Fruit fly (Drosophila melanogaster) whole organism, embryonic: ENCODE data around the gene Rbp1-like.

Source experiments
- Ada2b ChIP-seq: fragments of 200-800 bp; sonication (Bioruptor generic); IDR thresholded peaks from 2 replicates; pipeline ENCODE4 v1.3.6; 2022; ENCODE audit warnings: missing biosample characterization, missing genetic modification characterization
- Antp ChIP-seq: fragments of 200-800 bp; sonication (Bioruptor generic); optimal IDR thresholded peaks from 3 replicates; lab custom pipeline; 2016; ENCODE audit warnings: missing biosample characterization, missing genetic modification characterization
- CG12744 ChIP-seq: fragments of 200-800 bp; sonication (Bioruptor generic); optimal IDR thresholded peaks from 2 replicates; lab custom pipeline; 2016; ENCODE audit warnings: missing biosample characterization, missing genetic modification characterization
- CG1647 ChIP-seq: fragments of 200-800 bp; sonication (Bioruptor generic); optimal IDR thresholded peaks from 3 replicates; lab custom pipeline; 2016; ENCODE audit warnings: missing biosample characterization, missing genetic modification characterization
- CG34422 ChIP-seq: fragments of 200-800 bp; sonication (Bioruptor generic); IDR thresholded peaks from 3 replicates; pipeline ENCODE4 v1.3.6; 2022; ENCODE audit warnings: missing biosample characterization, missing genetic modification characterization
- CG6854 ChIP-seq: fragments of 200-800 bp; sonication (Bioruptor generic); optimal IDR thresholded peaks from 3 replicates; lab custom pipeline; 2017; ENCODE audit warnings: missing biosample characterization, mild to moderate bottlenecking, missing genetic modification characterization
- CG9797 ChIP-seq: fragments of 200-800 bp; sonication (Bioruptor generic); optimal IDR thresholded peaks from 3 replicates; lab custom pipeline; 2018; ENCODE audit warnings: missing biosample characterization, mild to moderate bottlenecking, missing genetic modification characterization
- Drgx ChIP-seq: fragments of 200-800 bp; sonication (Bioruptor generic); IDR thresholded peaks from 2 replicates; pipeline ENCODE4 v1.3.6; 2022; ENCODE audit warnings: missing biosample characterization, missing genetic modification characterization
- GATAe ChIP-seq: fragments of 200-800 bp; sonication (Bioruptor generic); conservative IDR thresholded peaks from 2 replicates; pipeline ENCODE4 v1.3.6; 2022; ENCODE audit warnings: missing biosample characterization, missing genetic modification characterization
- HLHmδ ChIP-seq: fragments of 200-800 bp; sonication (Bioruptor generic); optimal IDR thresholded peaks from 2 replicates; lab custom pipeline; 2018; ENCODE audit warnings: missing biosample characterization, mild to moderate bottlenecking, missing genetic modification characterization, moderate library complexity
- Hr78 ChIP-seq, 2 experiments: fragments of 200-800 bp in 1 of 2; fragments of >200 bp in 1 of 2; sonication (Bioruptor generic) in 1 of 2; optimal IDR thresholded peaks; 2 replicates each; lab custom pipeline; 2017 to 2019; ENCODE audit warnings: missing biosample characterization in 2 of 2, missing genetic modification characterization in 2 of 2, mild to moderate bottlenecking in 1 of 2, moderate library complexity in 1 of 2
- MBD-R2 ChIP-seq: fragments of 200-800 bp; sonication (Bioruptor generic); IDR thresholded peaks from 2 replicates; pipeline ENCODE4 v1.3.6; 2022; ENCODE audit warnings: missing biosample characterization, missing genetic modification characterization
- Meics ChIP-seq: fragments of 200-800 bp; sonication (Bioruptor generic); optimal IDR thresholded peaks from 2 replicates; lab custom pipeline; 2017; ENCODE audit warnings: missing biosample characterization, mild to moderate bottlenecking, missing genetic modification characterization
- Ravus ChIP-seq: fragments of 200-800 bp; sonication (Bioruptor generic); IDR thresholded peaks from 2 replicates; pipeline ENCODE4 v1.3.6; 2022; ENCODE audit warnings: missing biosample characterization, missing genetic modification characterization
- Sin3A ChIP-seq: fragments of >200 bp; optimal IDR thresholded peaks from 2 replicates; lab custom pipeline; 2018
- Sox100B ChIP-seq: fragments of 200-800 bp; sonication (Bioruptor generic); optimal IDR thresholded peaks from 3 replicates; lab custom pipeline; 2018; ENCODE audit warnings: missing biosample characterization, mild to moderate bottlenecking, missing genetic modification characterization
- Sry-β ChIP-seq: fragments of 200-800 bp; sonication (Bioruptor generic); optimal IDR thresholded peaks from 2 replicates; lab custom pipeline; 2018; ENCODE audit warnings: missing biosample characterization, mild to moderate bottlenecking, missing genetic modification characterization, moderate library complexity
- Tbp ChIP-seq: fragments of >200 bp; optimal IDR thresholded peaks from 2 replicates; lab custom pipeline; 2018; ENCODE audit warnings: missing biosample characterization, missing genetic modification characterization
- Xbp1 ChIP-seq: fragments of 200-800 bp; sonication (Bioruptor generic); optimal IDR thresholded peaks from 3 replicates; lab custom pipeline; 2016; ENCODE audit warnings: missing biosample characterization, mild to moderate bottlenecking, missing genetic modification characterization
- az2 ChIP-seq: fragments of 200-800 bp; sonication (Bioruptor generic); optimal IDR thresholded peaks from 3 replicates; lab custom pipeline; 2016; ENCODE audit warnings: missing biosample characterization, missing genetic modification characterization
- bbx ChIP-seq: fragments of 200-800 bp; sonication (Bioruptor generic); IDR thresholded peaks from 2 replicates; pipeline ENCODE4 v1.3.6; 2022; ENCODE audit warnings: missing biosample characterization, missing genetic modification characterization; ENCODE audit not compliant: partially characterized antibody
- cas ChIP-seq: fragments of 200-800 bp; sonication (Bioruptor generic); IDR thresholded peaks from 2 replicates; pipeline ENCODE4 v1.3.6; 2022; ENCODE audit warnings: missing biosample characterization, missing genetic modification characterization
- chn ChIP-seq: fragments of 200-800 bp; sonication (Bioruptor generic); optimal IDR thresholded peaks from 2 replicates; lab custom pipeline; 2016; ENCODE audit warnings: missing biosample characterization, missing genetic modification characterization
- ci ChIP-seq: fragments of 200-800 bp; sonication (Bioruptor generic); IDR thresholded peaks from 3 replicates; pipeline ENCODE4 v1.3.6; 2022; ENCODE audit warnings: missing biosample characterization, missing genetic modification characterization
- crol ChIP-seq: fragments of 200-800 bp; sonication (Bioruptor generic); IDR thresholded peaks from 2 replicates; pipeline ENCODE4 v1.3.6; 2022; ENCODE audit warnings: missing biosample characterization, missing genetic modification characterization
- cwo ChIP-seq: fragments of 200-800 bp; sonication (Bioruptor generic); optimal IDR thresholded peaks from 3 replicates; lab custom pipeline; 2017; ENCODE audit warnings: missing biosample characterization, missing genetic modification characterization, mild to moderate bottlenecking, moderate library complexity, missing genetic modification reagents
- en ChIP-seq: fragments of 200-800 bp; sonication (Bioruptor generic); optimal IDR thresholded peaks from 2 replicates; lab custom pipeline; 2016; ENCODE audit warnings: missing biosample characterization, missing genetic modification characterization
- eve ChIP-seq, 2 experiments: fragments of >200 bp; optimal IDR thresholded peaks; 2 replicates each; lab custom pipeline; 2017; ENCODE audit warnings: missing biosample characterization in 2 of 2, missing genetic modification characterization in 2 of 2
- ewg ChIP-seq: fragments of 200-800 bp; sonication (Bioruptor generic); optimal IDR thresholded peaks from 3 replicates; lab custom pipeline; 2017; ENCODE audit warnings: mild to moderate bottlenecking, missing biosample characterization, missing genetic modification reagents, missing genetic modification characterization
- fd96Cb ChIP-seq: fragments of 200-800 bp; sonication (Bioruptor generic); optimal IDR thresholded peaks from 2 replicates; lab custom pipeline; 2018; ENCODE audit warnings: missing biosample characterization, mild to moderate bottlenecking, missing genetic modification characterization, moderate library complexity
- ftz-f1 ChIP-seq: fragments of 200-800 bp; sonication (Bioruptor generic); optimal IDR thresholded peaks from 2 replicates; lab custom pipeline; 2016; ENCODE audit warnings: missing biosample characterization, missing genetic modification characterization
- grn ChIP-seq: fragments of 200-800 bp; sonication (Bioruptor generic); optimal IDR thresholded peaks from 3 replicates; lab custom pipeline; 2017; ENCODE audit warnings: missing biosample characterization, missing genetic modification characterization
- h ChIP-seq: fragments of >200 bp; optimal IDR thresholded peaks from 2 replicates; lab custom pipeline; 2017
- hkb ChIP-seq, 2 experiments: fragments of 200-800 bp in 1 of 2; fragments of >200 bp in 1 of 2; sonication (Bioruptor generic) in 1 of 2; IDR thresholded peaks in 1 of 2; optimal IDR thresholded peaks in 1 of 2; 2 replicates each; pipeline versions ENCODE4 v1.3.6 to Lab custom; 2017 to 2022; ENCODE audit warnings: missing biosample characterization in 1 of 2, missing genetic modification characterization in 1 of 2
- insv ChIP-seq, 2 experiments: fragments of 200-800 bp; sonication (Bioruptor generic); optimal IDR thresholded peaks; 3 replicates each; lab custom pipeline; 2016 to 2018; ENCODE audit warnings: missing biosample characterization in 2 of 2, missing genetic modification characterization in 2 of 2
- kay ChIP-seq: fragments of 200-800 bp; sonication (Bioruptor generic); optimal IDR thresholded peaks from 2 replicates; lab custom pipeline; 2016; ENCODE audit warnings: missing biosample characterization, missing genetic modification characterization
- maf-S ChIP-seq: fragments of 200-800 bp; sonication (Bioruptor generic); optimal IDR thresholded peaks from 2 replicates; lab custom pipeline; 2016; ENCODE audit warnings: missing biosample characterization, missing genetic modification characterization
- mam ChIP-seq: fragments of 200-800 bp; sonication (Bioruptor generic); optimal IDR thresholded peaks from 3 replicates; lab custom pipeline; 2016; ENCODE audit warnings: missing biosample characterization, missing genetic modification characterization
- peb ChIP-seq: fragments of 200-800 bp; sonication (Bioruptor generic); IDR thresholded peaks from 2 replicates; pipeline ENCODE4 v1.3.6; 2022; ENCODE audit warnings: missing biosample characterization, missing genetic modification characterization
- pho ChIP-seq: fragments of 200-800 bp; sonication (Bioruptor generic); optimal IDR thresholded peaks from 2 replicates; lab custom pipeline; 2016; ENCODE audit warnings: missing biosample characterization, missing genetic modification characterization
- psq ChIP-seq: fragments of 200-800 bp; sonication (Bioruptor generic); optimal IDR thresholded peaks from 2 replicates; lab custom pipeline; 2017; ENCODE audit warnings: missing biosample characterization, missing genetic modification characterization
- run ChIP-seq: fragments of 200-800 bp; sonication (Bioruptor generic); optimal IDR thresholded peaks from 3 replicates; lab custom pipeline; 2018; ENCODE audit warnings: missing biosample characterization, mild to moderate bottlenecking, missing genetic modification characterization
- salm ChIP-seq: fragments of 200-800 bp; sonication (Bioruptor generic); optimal IDR thresholded peaks from 2 replicates; lab custom pipeline; 2018; ENCODE audit warnings: missing biosample characterization, mild to moderate bottlenecking, missing genetic modification characterization
- sd ChIP-seq: fragments of 200-800 bp; sonication (Bioruptor generic); optimal IDR thresholded peaks from 3 replicates; lab custom pipeline; 2018; ENCODE audit warnings: missing biosample characterization, mild to moderate bottlenecking, missing genetic modification characterization, moderate library complexity
- slbo ChIP-seq: fragments of 200-800 bp; sonication (Bioruptor generic); IDR thresholded peaks from 2 replicates; pipeline ENCODE4 v1.3.6; 2022; ENCODE audit warnings: missing biosample characterization, missing genetic modification characterization
- stc ChIP-seq: fragments of 200-800 bp; sonication (Bioruptor generic); IDR thresholded peaks from 2 replicates; pipeline ENCODE4 v1.3.6; 2022; ENCODE audit warnings: missing biosample characterization, missing genetic modification characterization
- trh ChIP-seq: fragments of 200-800 bp; sonication (Bioruptor generic); optimal IDR thresholded peaks from 2 replicates; lab custom pipeline; 2016; ENCODE audit warnings: missing biosample characterization, missing genetic modification characterization
- vvl ChIP-seq: fragments of 200-800 bp; sonication (Bioruptor generic); IDR thresholded peaks from 2 replicates; pipeline ENCODE4 v1.3.6; 2022; ENCODE audit warnings: missing biosample characterization, missing genetic modification characterization
- wdn ChIP-seq: fragments of 200-800 bp; sonication (Bioruptor generic); IDR thresholded peaks from 2 replicates; pipeline ENCODE4 v1.3.6; 2022; ENCODE audit warnings: missing biosample characterization, missing genetic modification characterization
- zen ChIP-seq: fragments of 200-800 bp; sonication (Bioruptor generic); optimal IDR thresholded peaks from 3 replicates; lab custom pipeline; 2018; ENCODE audit warnings: missing biosample characterization, mild to moderate bottlenecking, missing genetic modification characterization, moderate library complexity
- zfh2 ChIP-seq: fragments of 200-800 bp; sonication (Bioruptor generic); optimal IDR thresholded peaks from 2 replicates; lab custom pipeline; 2016; ENCODE audit warnings: missing biosample characterization, missing genetic modification characterization

The Rbp1-like gene

dm6 chrX:13387373-13387850, 2.7 kb upstream of the Rbp1-like start, which contains the start of the genes Ype and CG1662 (continued):
- TF ChIP-seq CG34422 (GFP tag; lab: Robert Waterston, UW) (peak; percentile 61; the same call in 2 of the 3 replicates), CG1647 (GFP tag; lab: Kevin White, UChicago) (peak; percentile 46), hkb (optimal IDR thresholded peaks at IDR 0.05; lab: Kevin White, UChicago) (no peak), hkb (GFP tag; IDR thresholded peaks at IDR 0.05; lab: Robert Waterston, UW) (peak; percentile 59), CG6854 (GFP tag; lab: Kevin White, UChicago) (no peak), GATAe (no peak), kay (peak; percentile 63), Ada2b (GFP tag; lab: Robert Waterston, UW) (0 out of 2 replicates have a peak, but pooled peaks have one; percentile 31), Drgx (GFP tag; lab: Robert Waterston, UW) (peak; percentile 32; the same call in 1 of the 2 replicates), cwo (GFP tag; lab: Kevin White, UChicago) (peak; percentile 86), Ravus (GFP tag; lab: Robert Waterston, UW) (no peak; the same call in 1 of the 2 replicates), HLHmδ (no peak), h (lab: Kevin White, UChicago) (no peak), vvl (GFP tag; lab: Robert Waterston, UW) (peak; percentile 74), Tbp (GFP tag; lab: Kevin White, UChicago) (no peak), CG12744 (GFP tag; lab: Kevin White, UChicago) (peak; percentile 9), slbo (GFP tag; lab: Robert Waterston, UW) (peak; percentile 85), Xbp1 (peak; percentile 79), ci (GFP tag; lab: Robert Waterston, UW) (peak; percentile 52; the same call in 1 of the 3 replicates), ewg (GFP tag; lab: Kevin White, UChicago) (peak; percentile 49), insv (GFP tag; optimal IDR thresholded peaks at IDR 0.05; lab: Kevin White, UChicago) (peak in 1 of 2 experiments; percentile 51), zen (tag; lab: Kevin White, UChicago) (peak; percentile 76), Antp (GFP tag; lab: Kevin White, UChicago) (peak; percentile 57), crol (GFP tag; lab: Robert Waterston, UW) (no peak), en (peak; percentile 8), az2 (peak; percentile 78), Hr78 (GFP tag; optimal IDR thresholded peaks at IDR 0.05; lab: Kevin White, UChicago) (no peak), stc (GFP tag; lab: Robert Waterston, UW) (no peak), mam (peak; percentile 76), Sin3A (lab: Kevin White, UChicago) (peak; percentile 76), Sox100B (peak; percentile 77), pho (GFP tag; lab: Kevin White, UChicago) (peak; percentile 77), bbx (GFP tag; lab: Robert Waterston, UW) (no peak; the same call in 1 of the 2 replicates), run (tag; lab: Kevin White, UChicago) (no peak), wdn (peak; percentile 39; the same call in 1 of the 2 replicates), fd96Cb (peak; percentile 56), Sry-β (GFP tag; lab: Kevin White, UChicago) (no peak), maf-S (peak; percentile 60), cas (no peak), sd (tag; lab: Kevin White, UChicago) (peak; percentile 96), zfh2 (GFP tag; lab: Kevin White, UChicago) (peak; percentile 66), ftz-f1 (GFP tag; lab: Kevin White, UChicago) (peak; percentile 11), salm (tag; lab: Kevin White, UChicago) (no peak), eve (GFP tag; optimal IDR thresholded peaks at IDR 0.05; lab: Kevin White, UChicago) (peak in 1 of 2 experiments; percentile 79), psq (peak; percentile 35), grn (GFP tag; lab: Kevin White, UChicago) (no peak), chn (GFP tag; lab: Kevin White, UChicago) (peak; percentile 76), Meics (GFP tag; lab: Kevin White, UChicago) (peak; percentile 73), CG9797 (GFP tag; lab: Kevin White, UChicago) (no peak), MBD-R2 (GFP tag; lab: Robert Waterston, UW) (peak; percentile 45; the same call in 1 of the 2 replicates), peb (GFP tag; lab: Robert Waterston, UW) (no peak), trh (GFP tag; lab: Kevin White, UChicago) (peak; percentile 4)
